Worm (Caenorhabditis elegans): ENCODE measurements around the gene C17B7.4.

C17B7.4 gene

ce11 chrV:3318975-3319374, 20.1 kb upstream of the C17B7.4 start, which contains the start of gene F35F10.13:
Gene F35F10.13, minus strand, starts transcription at chrV:3319075.
- TF ChIP-seq rnt-1 (tag; optimal IDR thresholded peaks at IDR 0.05) (no peak), zip-4 (GFP tag; optimal IDR thresholded peaks at IDR 0.05) (no peak), hlh-4 (tag; optimal IDR thresholded peaks at IDR 0.05) (no peak), skn-1 (tag; optimal IDR thresholded peaks at IDR 0.05) (no peak), nhr-84 (tag; optimal IDR thresholded peaks at IDR 0.05) (no peak), unc-86 (tag; optimal IDR thresholded peaks at IDR 0.05) (no peak), nhr-85 (tag) (no peak)

- TF ChIP-seq pag-3 (tag; optimal IDR thresholded peaks at IDR 0.05; ENCODE audit: borderline replicate concordance, insufficient read depth) (no peak), nhr-84 (tag; optimal IDR thresholded peaks at IDR 0.05) (no peak)
Observed at ce11 chrV:3320005-3320404, 19.1 kb upstream of the C17B7.4 start, which contains the start of gene F35F10.14. Gene F35F10.14, minus strand, starts transcription at chrV:3320105.

- TF ChIP-seq ceh-88 (GFP tag; IDR thresholded peaks at IDR 0.05): no peak
- TF ChIP-seq mep-1 (tag; optimal IDR thresholded peaks at IDR 0.05): no peak
- no peak for TF ChIP-seq unc-30 (tag; optimal IDR thresholded peaks at IDR 0.05)
- no peak for TF ChIP-seq nhr-28 (tag; optimal IDR thresholded peaks at IDR 0.05)
Observed at ce11 chrV:3320432-3320831, 18.7 kb upstream of the C17B7.4 start, which contains the start of gene C17B7.14. Gene C17B7.14, minus strand, starts transcription at chrV:3320532.

ce11 chrV:3324178-3324577, 14.9 kb upstream of the C17B7.4 start, which contains the start of gene C17B7.8:
Gene C17B7.8, minus strand, starts transcription at chrV:3324278.
- TF ChIP-seq ama-1 (optimal IDR thresholded peaks at IDR 0.05) (no peak), lir-3 (tag; optimal IDR thresholded peaks at IDR 0.05; ENCODE audit: poor library complexity) (no peak), rnt-1 (tag; optimal IDR thresholded peaks at IDR 0.05) (no peak), lin-13 (GFP tag; optimal IDR thresholded peaks at IDR 0.05) (no peak), snpc-4 (tag; optimal IDR thresholded peaks at IDR 0.05) (no peak), unc-62 (GFP tag; optimal IDR thresholded peaks at IDR 0.05) (no peak)

- TF ChIP-seq ztf-4 (tag; optimal IDR thresholded peaks at IDR 0.05): no peak
- no peak for TF ChIP-seq lsy-2 (tag; optimal IDR thresholded peaks at IDR 0.05)
- no peak for TF ChIP-seq nhr-76 (tag; optimal IDR thresholded peaks at IDR 0.05)
- no peak for TF ChIP-seq lin-13 (GFP tag; optimal IDR thresholded peaks at IDR 0.05)
- no peak for TF ChIP-seq pax-3 (tag; optimal IDR thresholded peaks at IDR 0.05)
- TF ChIP-seq efl-1 (optimal IDR thresholded peaks at IDR 0.05): no peak
- TF ChIP-seq efl-1 (GFP tag; optimal IDR thresholded peaks at IDR 0.05 in 1 of 2): no peak
- no peak for TF ChIP-seq alr-1 (tag; optimal IDR thresholded peaks at IDR 0.05; ENCODE audit: borderline replicate concordance)
- no peak for TF ChIP-seq mef-2 (tag; optimal IDR thresholded peaks at IDR 0.05)
- TF ChIP-seq fkh-8 (tag; optimal IDR thresholded peaks at IDR 0.05): no peak
- TF ChIP-seq xbp-1 (tag; optimal IDR thresholded peaks at IDR 0.05): no peak
- TF ChIP-seq grh-1 (GFP tag; IDR thresholded peaks at IDR 0.05): no peak
- no peak for TF ChIP-seq ceh-63 (GFP tag; optimal IDR thresholded peaks at IDR 0.05)
- TF ChIP-seq nhr-28 (tag; optimal IDR thresholded peaks at IDR 0.05): no peak
- TF ChIP-seq C04F5.9 (tag; optimal IDR thresholded peaks at IDR 0.05): no peak
- no peak for TF ChIP-seq ceh-88 (GFP tag; IDR thresholded peaks at IDR 0.05)
- no peak for TF ChIP-seq jun-1 (tag; optimal IDR thresholded peaks at IDR 0.05)
- no peak for TF ChIP-seq mdl-1 (tag; optimal IDR thresholded peaks at IDR 0.05)
- no peak for TF ChIP-seq efl-3 (GFP tag; optimal IDR thresholded peaks at IDR 0.05)
Observed at ce11 chrV:3332023-3332422, 7.1 kb upstream of the C17B7.4 start, which contains the start of gene C17B7.9. Gene C17B7.9, minus strand, starts transcription at chrV:3332123.

ce11 chrV:3333334-3333733, 5.8 kb upstream of the C17B7.4 start, which contains the start of gene C17B7.5:
Gene C17B7.5, plus strand, starts transcription at chrV:3333634.
- TF ChIP-seq unc-98 (GFP tag; IDR thresholded peaks at IDR 0.05) (no peak), egl-27 (tag; optimal IDR thresholded peaks at IDR 0.05) (no peak), snpc-4 (tag; optimal IDR thresholded peaks at IDR 0.05) (no peak), zip-4 (GFP tag; optimal IDR thresholded peaks at IDR 0.05) (no peak), C34B4.2 (tag; optimal IDR thresholded peaks at IDR 0.05) (no peak), aly-2 (tag; optimal IDR thresholded peaks at IDR 0.05) (no peak), isw-1 (GFP tag; IDR thresholded peaks at IDR 0.05) (no peak), nhr-77 (tag; optimal IDR thresholded peaks at IDR 0.05) (no peak), vab-15 (tag; optimal IDR thresholded peaks at IDR 0.05) (no peak), unc-30 (tag; optimal IDR thresholded peaks at IDR 0.05) (no peak)

Data from whole organism, L1 larva.